Fruit fly (Drosophila melanogaster): ENCODE measurements around the gene Pi4KIIIalpha.

The Pi4KIIIalpha gene

dm6 chrX:2593094-2593752, 31.4 kb upstream of the Pi4KIIIalpha start:
- TF ChIP-seq Fer1 (GFP tag; optimal IDR thresholded peaks at IDR 0.05) = no peak
- 0 out of 4 replicates have a peak, but pooled peaks have one; percentile 23 for TF ChIP-seq chinmo (GFP tag; IDR thresholded peaks at IDR 0.05; ENCODE audit: partially characterized antibody)
- no peak for TF ChIP-seq PHDP (tag; optimal IDR thresholded peaks at IDR 0.05)
- TF ChIP-seq kah (GFP tag; optimal IDR thresholded peaks at IDR 0.05) = no peak

dm6 chrX:2593753-2594096, 30.9 kb upstream of the Pi4KIIIalpha start:
- TF ChIP-seq usp (GFP tag; optimal IDR thresholded peaks at IDR 0.05) (no peak), pita (GFP tag; optimal IDR thresholded peaks at IDR 0.05) (no peak), ERR (GFP tag; optimal IDR thresholded peaks at IDR 0.05) (peak; percentile 93), CG18764 (GFP tag; optimal IDR thresholded peaks at IDR 0.05) (peak; percentile 76), CG16779 (GFP tag; IDR thresholded peaks at IDR 0.05) (peak; percentile 94), Ets97D (GFP tag; optimal IDR thresholded peaks at IDR 0.05) (peak; percentile 69), hbn (GFP tag; IDR thresholded peaks at IDR 0.05; ENCODE audit: partially characterized antibody) (no peak), CG11695 (GFP tag; IDR thresholded peaks at IDR 0.05) (peak; percentile 94), ttk (GFP tag; IDR thresholded peaks at IDR 0.05) (peak; percentile 95), sim (GFP tag; IDR thresholded peaks at IDR 0.05) (peak; percentile 75), Dll (GFP tag; IDR thresholded peaks at IDR 0.05; ENCODE audit: partially characterized antibody) (no peak), Eip74EF (GFP tag; optimal IDR thresholded peaks at IDR 0.05) (peak in 1 of 2 experiments; percentile 79), CG6791 (GFP tag; IDR thresholded peaks at IDR 0.05; ENCODE audit: partially characterized antibody) (no peak), dmrt11E (tag; optimal IDR thresholded peaks at IDR 0.05) (peak; percentile 51), org-1 (GFP tag; optimal IDR thresholded peaks at IDR 0.05) (peak; percentile 89), Tbp (GFP tag; optimal IDR thresholded peaks at IDR 0.05) (no peak), CG32772 (GFP tag; IDR thresholded peaks at IDR 0.05) (peak; percentile 93), Side (GFP tag; optimal IDR thresholded peaks at IDR 0.05) (peak; percentile 93), bigmax (GFP tag; optimal IDR thresholded peaks at IDR 0.05) (no peak), ATbp (GFP tag; optimal IDR thresholded peaks at IDR 0.05) (peak; percentile 80), CG3281 (GFP tag; optimal IDR thresholded peaks at IDR 0.05) (peak; percentile 92), CG11560 (tag; IDR thresholded peaks at IDR 0.05) (peak; percentile 88), CG15601 (tag; optimal IDR thresholded peaks at IDR 0.05) (peak; percentile 25), gt (GFP tag; IDR thresholded peaks at IDR 0.05) (peak; percentile 66), aop (GFP tag; IDR thresholded peaks at IDR 0.05) (peak; percentile 60; the same call in 1 of the 2 replicates), BEAF-32 (GFP tag; optimal IDR thresholded peaks at IDR 0.05) (no peak), CG1647 (GFP tag; optimal IDR thresholded peaks at IDR 0.05) (peak; percentile 86), chinmo (GFP tag; IDR thresholded peaks at IDR 0.05; ENCODE audit: partially characterized antibody) (no peak), Ssrp (tag; optimal IDR thresholded peaks at IDR 0.05) (peak; percentile 77), lmd (GFP tag; IDR thresholded peaks at IDR 0.05) (peak; percentile 96), CG4328 (GFP tag; optimal IDR thresholded peaks at IDR 0.05) (peak; percentile 42), CG32532 (GFP tag; IDR thresholded peaks at IDR 0.05) (peak; percentile 97), grau (tag; optimal IDR thresholded peaks at IDR 0.05) (peak; percentile 98), sna (GFP tag; IDR thresholded peaks at IDR 0.05; ENCODE audit: partially characterized antibody) (no peak), Pdp1 (GFP tag; optimal IDR thresholded peaks at IDR 0.05) (peak; percentile 88 to 95), PHDP (tag; optimal IDR thresholded peaks at IDR 0.05) (peak; percentile 88), CG7839 (tag; optimal IDR thresholded peaks at IDR 0.05) (peak; percentile 95), zfh2 (GFP tag; optimal IDR thresholded peaks at IDR 0.05) (peak; percentile 93), pho (GFP tag; optimal IDR thresholded peaks at IDR 0.05) (peak; percentile 90), CG17568 (GFP tag; optimal IDR thresholded peaks at IDR 0.05) (no peak), mirr (GFP tag; optimal IDR thresholded peaks at IDR 0.05) (peak; percentile 75), eve (GFP tag; optimal IDR thresholded peaks at IDR 0.05) (no peak), CG7928 (GFP tag; optimal IDR thresholded peaks at IDR 0.05) (peak; percentile 66), Chrac-16 (GFP tag; optimal IDR thresholded peaks at IDR 0.05) (peak; percentile 87), sisA (GFP tag; IDR thresholded peaks at IDR 0.05) (peak; percentile 95), br (optimal IDR thresholded peaks at IDR 0.05) (no peak)
